Fruit fly (Drosophila melanogaster): ENCODE data around the gene CG7276.

Gene CG7276

dm6 chr3L:15513264-15513663, 15.3 kb downstream of the CG7276 start:
- TF ChIP-seq Myc (optimal IDR thresholded peaks at IDR 0.05) = no peak
- no peak for TF ChIP-seq dmrt93B (GFP tag; optimal IDR thresholded peaks at IDR 0.05)
- no peak for TF ChIP-seq woc (GFP tag; optimal IDR thresholded peaks at IDR 0.05)
- TF ChIP-seq Abd-B (GFP tag; optimal IDR thresholded peaks at IDR 0.05) = no peak
- TF ChIP-seq ey (GFP tag; optimal IDR thresholded peaks at IDR 0.05) = no peak
- no peak for TF ChIP-seq psq (GFP tag; optimal IDR thresholded peaks at IDR 0.05)
- no peak for TF ChIP-seq pan (optimal IDR thresholded peaks at IDR 0.05)
- TF ChIP-seq brk (GFP tag; optimal IDR thresholded peaks at IDR 0.05) = no peak
- no peak for TF ChIP-seq Rel (GFP tag; optimal IDR thresholded peaks at IDR 0.05)
- TF ChIP-seq Rel (tag; optimal IDR thresholded peaks at IDR 0.05) = no peak
- TF ChIP-seq CG9705 (GFP tag; optimal IDR thresholded peaks at IDR 0.05) = no peak
- no peak for TF ChIP-seq Hnf4 (GFP tag; optimal IDR thresholded peaks at IDR 0.05)
- TF ChIP-seq GATAd (GFP tag; optimal IDR thresholded peaks at IDR 0.05) = no peak
- TF ChIP-seq lola (GFP tag; optimal IDR thresholded peaks at IDR 0.05) = no peak
- no peak for TF ChIP-seq CG32264 (GFP tag; optimal IDR thresholded peaks at IDR 0.05)
- no peak for TF ChIP-seq OdsH (GFP tag; optimal IDR thresholded peaks at IDR 0.05)

- no peak for TF ChIP-seq usp (GFP tag; optimal IDR thresholded peaks at IDR 0.05)
- TF ChIP-seq Vsx2 (GFP tag; optimal IDR thresholded peaks at IDR 0.05; ENCODE audit: partially characterized antibody) = no peak
- TF ChIP-seq dmrt93B (GFP tag; optimal IDR thresholded peaks at IDR 0.05) = no peak
- TF ChIP-seq GATAd (GFP tag; optimal IDR thresholded peaks at IDR 0.05) = no peak
- TF ChIP-seq sage (GFP tag; optimal IDR thresholded peaks at IDR 0.05) = no peak
- TF ChIP-seq Hr78 (GFP tag; optimal IDR thresholded peaks at IDR 0.05) = no peak
- no peak for TF ChIP-seq CG32264 (GFP tag; optimal IDR thresholded peaks at IDR 0.05)
- TF ChIP-seq jim (GFP tag; optimal IDR thresholded peaks at IDR 0.05) = no peak
- no peak for TF ChIP-seq Dfd (GFP tag; optimal IDR thresholded peaks at IDR 0.05)
- no peak for TF ChIP-seq OdsH (GFP tag; optimal IDR thresholded peaks at IDR 0.05)
- no peak for TF ChIP-seq Abd-B (GFP tag; optimal IDR thresholded peaks at IDR 0.05)
- no peak for TF ChIP-seq foxo (GFP tag; optimal IDR thresholded peaks at IDR 0.05)
Observed at dm6 chr3L:15513726-15514125, 15.7 kb downstream of the CG7276 start.

- TF ChIP-seq N (GFP tag; optimal IDR thresholded peaks at IDR 0.05) (no peak), br (GFP tag; optimal IDR thresholded peaks at IDR 0.05) (peak; percentile 7), Dif (GFP tag; optimal IDR thresholded peaks at IDR 0.05; ENCODE audit: partially characterized antibody) (peak; percentile 98), foxo (GFP tag; optimal IDR thresholded peaks at IDR 0.05) (no peak), CG9705 (GFP tag; optimal IDR thresholded peaks at IDR 0.05) (no peak), GATAd (GFP tag; optimal IDR thresholded peaks at IDR 0.05) (no peak), CrebA (GFP tag; optimal IDR thresholded peaks at IDR 0.05; ENCODE audit: borderline replicate concordance) (no peak), CG32264 (GFP tag; optimal IDR thresholded peaks at IDR 0.05) (peak; percentile 13), ey (GFP tag; optimal IDR thresholded peaks at IDR 0.05) (no peak), Dfd (GFP tag; optimal IDR thresholded peaks at IDR 0.05) (no peak), Rel (GFP tag; optimal IDR thresholded peaks at IDR 0.05) (no peak), Rel (tag; optimal IDR thresholded peaks at IDR 0.05) (peak; percentile 33), Abd-B (GFP tag; optimal IDR thresholded peaks at IDR 0.05) (no peak), dl (GFP tag; optimal IDR thresholded peaks at IDR 0.05; ENCODE audit: insufficient read depth in 1 of 2, partially characterized antibody in 2 of 2) (peak; percentile 95 to 97), psq (GFP tag; optimal IDR thresholded peaks at IDR 0.05) (peak; percentile 23), sv (GFP tag; optimal IDR thresholded peaks at IDR 0.05) (no peak), dmrt93B (GFP tag; optimal IDR thresholded peaks at IDR 0.05) (no peak), tai (GFP tag; optimal IDR thresholded peaks at IDR 0.05) (no peak), brk (GFP tag; optimal IDR thresholded peaks at IDR 0.05) (no peak), fru (GFP tag; optimal IDR thresholded peaks at IDR 0.05) (no peak), h (GFP tag; optimal IDR thresholded peaks at IDR 0.05) (peak; percentile 37), sage (GFP tag; optimal IDR thresholded peaks at IDR 0.05) (peak; percentile 31), Sp1 (GFP tag; optimal IDR thresholded peaks at IDR 0.05) (peak; percentile 28), pan (optimal IDR thresholded peaks at IDR 0.05) (no peak), Hr83 (GFP tag; optimal IDR thresholded peaks at IDR 0.05; ENCODE audit: poor library complexity, severe bottlenecking) (peak; percentile 69)
Observed at dm6 chr3L:15514405-15514804, 16.4 kb downstream of the CG7276 start.

dm6 chr3L:15514814-15515495, 17.0 kb downstream of the CG7276 start:
- no peak for TF ChIP-seq Vsx2 (GFP tag; optimal IDR thresholded peaks at IDR 0.05; ENCODE audit: partially characterized antibody)
- no peak for TF ChIP-seq tai (GFP tag; optimal IDR thresholded peaks at IDR 0.05)
- no peak for TF ChIP-seq woc (GFP tag; optimal IDR thresholded peaks at IDR 0.05)

Data from whole organism, wandering third instar larva.